Fruit fly (Drosophila melanogaster) ovary, adult (tissue): Measurements from ENCODE around the gene CG10555.

Experiments
- CG17801 ChIP-seq: fragments of 200-800 bp; optimal IDR thresholded peaks from 2 replicates; lab custom pipeline; 2019; ENCODE audit warnings: missing biosample characterization, mild to moderate bottlenecking, missing genetic modification characterization, moderate library complexity; ENCODE audit not compliant: partially characterized antibody

Gene CG10555

dm6 chrX:8398177-8399018 lies at the start of gene CG10555:
TSS of gene CG10555 (plus strand) at chrX:8398940.
- peak; percentile 92 for TF ChIP-seq CG17801 (GFP tag; lab: Kevin White, UChicago)

dm6 chrX:8366329-8366728 lies 32.4 kb upstream of the CG10555 start:
- TF ChIP-seq CG17801 (GFP tag; lab: Kevin White, UChicago) = no peak

dm6 chrX:8367069-8367468 lies 31.7 kb upstream of the CG10555 start, which contains the start of gene nAChRalpha3:
TSS of gene nAChRalpha3 (minus strand) at chrX:8367169.
- no peak for TF ChIP-seq CG17801 (GFP tag; lab: Kevin White, UChicago)

dm6 chrX:8371729-8372128 lies 27.0 kb upstream of the CG10555 start:
- TF ChIP-seq CG17801 (GFP tag; lab: Kevin White, UChicago) = no peak

dm6 chrX:8385481-8385880 lies 13.3 kb upstream of the CG10555 start, which contains the start of gene CG1387:
TSS of gene CG1387 (plus strand) at chrX:8385781.
- TF ChIP-seq CG17801 (GFP tag; lab: Kevin White, UChicago) = no peak

dm6 chrX:8396611-8397010 lies 2.1 kb upstream of the CG10555 start:
- no peak for TF ChIP-seq CG17801 (GFP tag; lab: Kevin White, UChicago)

- TF ChIP-seq CG17801 (GFP tag; lab: Kevin White, UChicago) = no peak
Measured at dm6 chrX:8399019-8399623, 381 bp downstream of the CG10555 start.

dm6 chrX:8407124-8407775 lies 8.5 kb downstream of the CG10555 start, which contains the start of gene PIG-T:
TSS of gene PIG-T (minus strand) at chrX:8407263.
- peak; percentile 14 for TF ChIP-seq CG17801 (GFP tag; lab: Kevin White, UChicago)

dm6 chrX:8408971-8409455 lies 10.3 kb downstream of the CG10555 start, which contains the start of gene Trf2:
TSS of gene Trf2 (plus strand) at chrX:8409272.
- TF ChIP-seq CG17801 (GFP tag; lab: Kevin White, UChicago) = peak; percentile 1

- peak; percentile 99 for TF ChIP-seq CG17801 (GFP tag; lab: Kevin White, UChicago)
Measured at dm6 chrX:8409793-8410192, 11.1 kb downstream of the CG10555 start.

dm6 chrX:8410349-8411240 lies 11.9 kb downstream of the CG10555 start:
- peak; percentile 92 for TF ChIP-seq CG17801 (GFP tag; lab: Kevin White, UChicago)

- TF ChIP-seq CG17801 (GFP tag; lab: Kevin White, UChicago) = peak; percentile 96
Measured at dm6 chrX:8411532-8411960, 12.8 kb downstream of the CG10555 start, which contains the start of gene lawc. TSS of gene lawc (minus strand) at chrX:8411658.

dm6 chrX:8412197-8413160 lies 13.7 kb downstream of the CG10555 start:
- peak; percentile 54 for TF ChIP-seq CG17801 (GFP tag; lab: Kevin White, UChicago)
